ENCODE assay signal across 4 worm cellular contexts in genomic region chrV:8629029-8629428, ce11.
TF ChIP-seq lines count a peak whose summit lies in the region.

Gene F41E6.12, minus strand, starts transcription at chrV:8629129.

TF ChIP-seq in whole organism, L1 larva, 84 proteins besides CTCF, POLR2A, EP300 and RAD21:
- TF ChIP-seq efl-1 (optimal IDR thresholded peaks at IDR 0.05; lab: Kevin White, UChicago) (no peak), efl-1 (GFP tag; optimal IDR thresholded peaks at IDR 0.05 in 1 of 2; lab: Kevin White, UChicago) (peak in 1 of 2 experiments; percentile 37), ama-1 (optimal IDR thresholded peaks at IDR 0.05; lab: Kevin White, UChicago) (peak; percentile 50), blmp-1 (tag; optimal IDR thresholded peaks at IDR 0.05; lab: Kevin White, UChicago) (peak; percentile 21), grh-1 (GFP tag; IDR thresholded peaks at IDR 0.05; lab: Robert Waterston, UW) (no peak), nhr-85 (tag; lab: Kevin White, UChicago) (peak; percentile 49)

TF ChIP-seq in whole organism, L3 larva, 47 proteins besides CTCF, POLR2A, EP300 and RAD21:
- no peak for TF ChIP-seq nhr-11 (tag; optimal IDR thresholded peaks at IDR 0.05; lab: Kevin White, UChicago)
- TF ChIP-seq nhr-23 (tag; optimal IDR thresholded peaks at IDR 0.05; lab: Kevin White, UChicago) = peak; percentile 20
- TF ChIP-seq pqm-1 (tag; optimal IDR thresholded peaks at IDR 0.05; lab: Kevin White, UChicago) = no peak
- no peak for TF ChIP-seq elt-1 (tag; optimal IDR thresholded peaks at IDR 0.05; lab: Kevin White, UChicago)

TF ChIP-seq in whole organism, L4 larva, 104 proteins besides CTCF, POLR2A, EP300 and RAD21:
- peak; percentile 88 for TF ChIP-seq aha-1 (tag; lab: Kevin White, UChicago)
- peak; percentile 36 for TF ChIP-seq ama-1 (optimal IDR thresholded peaks at IDR 0.05; lab: Kevin White, UChicago)
- TF ChIP-seq duxl-1 (tag; optimal IDR thresholded peaks at IDR 0.05; lab: Kevin White, UChicago; ENCODE audit: poor library complexity) = peak; percentile 15
- no peak for TF ChIP-seq php-3 (GFP tag; IDR thresholded peaks at IDR 0.05; lab: Robert Waterston, UW)
- no peak for TF ChIP-seq ces-1 (GFP tag; optimal IDR thresholded peaks at IDR 0.05; lab: Kevin White, UChicago)
- peak in 1 of 2 experiments; percentile 12 for TF ChIP-seq lsy-2 (tag; optimal IDR thresholded peaks at IDR 0.05; lab: Kevin White, UChicago)

TF ChIP-seq in whole organism, young adult, 124 proteins besides CTCF, POLR2A, EP300 and RAD21:
- TF ChIP-seq bed-2 (GFP tag; IDR thresholded peaks at IDR 0.05; lab: Robert Waterston, UW) (no peak), ztf-22 (GFP tag; optimal IDR thresholded peaks at IDR 0.05; lab: Kevin White, UChicago) (no peak), F22D6.2 (tag; optimal IDR thresholded peaks at IDR 0.05; lab: Kevin White, UChicago) (no peak), zfh-2 (GFP tag; conservative IDR thresholded peaks at IDR 0.05; lab: Robert Waterston, UW) (no peak), B0261.1 (tag; optimal IDR thresholded peaks at IDR 0.05; lab: Kevin White, UChicago) (no peak), nhr-179 (tag; optimal IDR thresholded peaks at IDR 0.05; lab: Kevin White, UChicago) (no peak), F39B2.1 (GFP tag; IDR thresholded peaks at IDR 0.05; lab: Robert Waterston, UW) (no peak), F23B12.7 (tag; optimal IDR thresholded peaks at IDR 0.05; lab: Kevin White, UChicago; ENCODE audit: insufficient read depth) (no peak), Y56A3A.18 (GFP tag; IDR thresholded peaks at IDR 0.05; lab: Robert Waterston, UW) (no peak), mel-28 (tag; optimal IDR thresholded peaks at IDR 0.05; lab: Kevin White, UChicago; ENCODE audit: borderline replicate concordance) (no peak), cebp-1 (GFP tag; IDR thresholded peaks at IDR 0.05; lab: Robert Waterston, UW) (no peak), cebp-1 (tag; optimal IDR thresholded peaks at IDR 0.05; lab: Kevin White, UChicago) (no peak), ceh-91 (GFP tag; IDR thresholded peaks at IDR 0.05; lab: Robert Waterston, UW) (no peak), ceh-100 (GFP tag; IDR thresholded peaks at IDR 0.05; lab: Robert Waterston, UW) (no peak), F33H1.4 (GFP tag; IDR thresholded peaks at IDR 0.05; lab: Robert Waterston, UW) (0 out of 2 replicates have a peak, but pooled peaks have one; percentile 3), ama-1 (optimal IDR thresholded peaks at IDR 0.05; lab: Kevin White, UChicago) (peak; percentile 69), ama-1 (GFP tag; optimal IDR thresholded peaks at IDR 0.05; lab: Kevin White, UChicago) (no peak), B0336.3 (GFP tag; IDR thresholded peaks at IDR 0.05; lab: Robert Waterston, UW) (no peak), F49E8.2 (tag; optimal IDR thresholded peaks at IDR 0.05; lab: Kevin White, UChicago; ENCODE audit: insufficient read depth) (no peak), nhr-90 (tag; optimal IDR thresholded peaks at IDR 0.05; lab: Kevin White, UChicago) (no peak), let-526 (GFP tag; IDR thresholded peaks at IDR 0.05; lab: Robert Waterston, UW) (no peak), athp-1 (tag; optimal IDR thresholded peaks at IDR 0.05; lab: Kevin White, UChicago) (no peak), Y53F4B.3 (GFP tag; IDR thresholded peaks at IDR 0.05; lab: Robert Waterston, UW) (no peak), repo-1 (tag; optimal IDR thresholded peaks at IDR 0.05; lab: Kevin White, UChicago) (no peak), nhr-120 (GFP tag; IDR thresholded peaks at IDR 0.05; lab: Robert Waterston, UW) (no peak), die-1 (tag; optimal IDR thresholded peaks at IDR 0.05; lab: Kevin White, UChicago) (no peak), nhr-80 (tag; optimal IDR thresholded peaks at IDR 0.05; lab: Kevin White, UChicago) (no peak), rcor-1 (GFP tag; IDR thresholded peaks at IDR 0.05; lab: Robert Waterston, UW) (0 out of 2 replicates have a peak, but pooled peaks have one; percentile 15), D2030.7 (GFP tag; IDR thresholded peaks at IDR 0.05; lab: Robert Waterston, UW) (no peak), tlf-1 (GFP tag; optimal IDR thresholded peaks at IDR 0.05; lab: Kevin White, UChicago) (peak; percentile 47), sptf-2 (GFP tag; optimal IDR thresholded peaks at IDR 0.05; lab: Kevin White, UChicago) (no peak), ets-4 (GFP tag; optimal IDR thresholded peaks at IDR 0.05; lab: Kevin White, UChicago) (no peak), T26A5.8 (tag; optimal IDR thresholded peaks at IDR 0.05; lab: Kevin White, UChicago) (no peak), unc-62 (GFP tag; optimal IDR thresholded peaks at IDR 0.05; lab: Kevin White, UChicago) (no peak), B0019.2 (GFP tag; conservative IDR thresholded peaks at IDR 0.05; lab: Robert Waterston, UW) (no peak), Y53G8AR.9 (GFP tag; conservative IDR thresholded peaks at IDR 0.05; lab: Robert Waterston, UW) (peak; percentile 41; the same call in 1 of the 2 replicates), somi-1 (GFP tag; optimal IDR thresholded peaks at IDR 0.05; lab: Kevin White, UChicago) (no peak), attf-3 (GFP tag; conservative IDR thresholded peaks at IDR 0.05; lab: Robert Waterston, UW) (no peak), ztf-28 (GFP tag; IDR thresholded peaks at IDR 0.05; lab: Robert Waterston, UW) (no peak), madf-10 (tag; optimal IDR thresholded peaks at IDR 0.05; lab: Kevin White, UChicago) (no peak)
TF ChIP-seq in whole organism, young adult: peak in this region for 5.
